Fruit fly (Drosophila melanogaster) whole organism, wandering third instar larva: ENCODE data around the gene CG42814.

Experiments used
- CG9705 ChIP-seq: fragments of 200-800 bp; sonication (Bioruptor generic); optimal IDR thresholded peaks from 2 replicates; lab custom pipeline; 2018; ENCODE audit warnings: missing biosample characterization, mild to moderate bottlenecking, missing genetic modification characterization
- Dfd ChIP-seq: fragments of >200 bp; optimal IDR thresholded peaks from 2 replicates; lab custom pipeline; 2017; ENCODE audit warnings: missing biosample characterization, missing genetic modification characterization
- OdsH ChIP-seq: fragments of 200-800 bp; sonication (Bioruptor generic); optimal IDR thresholded peaks from 2 replicates; lab custom pipeline; 2016; ENCODE audit warnings: missing biosample characterization, mild to moderate bottlenecking, missing genetic modification characterization
- Sp1 ChIP-seq: fragments of 200-800 bp; sonication (Bioruptor generic); optimal IDR thresholded peaks from 3 replicates; lab custom pipeline; 2019; ENCODE audit warnings: missing biosample characterization, mild to moderate bottlenecking, missing genetic modification characterization, moderate library complexity
- h ChIP-seq: fragments of 200-800 bp; sonication (Bioruptor generic); optimal IDR thresholded peaks from 3 replicates; lab custom pipeline; 2016; ENCODE audit warnings: missing biosample characterization, mild to moderate bottlenecking, missing genetic modification characterization
- lola ChIP-seq: fragments of >200 bp; optimal IDR thresholded peaks from 2 replicates; lab custom pipeline; 2017; ENCODE audit warnings: missing biosample characterization, missing genetic modification characterization
- pan ChIP-seq: fragments of >200 bp; optimal IDR thresholded peaks from 2 replicates; lab custom pipeline; 2017
- sv ChIP-seq: fragments of 200-800 bp; sonication (Bioruptor generic); optimal IDR thresholded peaks from 3 replicates; lab custom pipeline; 2016; ENCODE audit warnings: missing biosample characterization, missing genetic modification characterization

DNA sequence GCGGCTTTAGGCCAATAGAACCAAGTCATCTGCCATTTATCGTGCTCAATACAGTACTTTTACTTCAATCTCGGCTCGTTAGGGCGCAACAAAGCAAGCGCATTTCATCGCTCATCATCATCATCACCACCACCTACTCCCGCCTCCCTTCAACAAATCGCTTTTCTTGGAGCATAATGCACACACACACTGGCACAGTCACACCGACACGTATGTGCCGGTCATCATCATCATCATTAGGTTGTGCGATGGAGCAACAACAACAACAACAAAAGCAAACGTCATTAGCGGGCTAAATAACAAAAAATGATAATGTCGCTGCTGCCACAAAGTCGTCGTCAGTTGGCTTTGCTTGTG is 16.1 kb upstream of the CG42814 start:
- TF ChIP-seq Sp1 (GFP tag; lab: Kevin White, UChicago): no peak
- no peak for TF ChIP-seq CG9705 (GFP tag; lab: Kevin White, UChicago)
- no peak for TF ChIP-seq OdsH (GFP tag; lab: Kevin White, UChicago)
- TF ChIP-seq h (GFP tag; lab: Kevin White, UChicago): no peak
- TF ChIP-seq Dfd: no peak
- TF ChIP-seq pan (lab: Kevin White, UChicago): no peak
- no peak for TF ChIP-seq lola (GFP tag; lab: Kevin White, UChicago)
- no peak for TF ChIP-seq sv (GFP tag; lab: Kevin White, UChicago)
